Fruit fly (Drosophila melanogaster) whole organism, embryonic: ENCODE data around the gene RpS5b.

ENCODE experiments used
- CG1603 ChIP-seq: fragments of 200-800 bp; sonication (Bioruptor generic); optimal IDR thresholded peaks from 2 replicates; lab custom pipeline; 2019; ENCODE audit warnings: missing biosample characterization, mild to moderate bottlenecking, missing genetic modification characterization, moderate library complexity
- CG4854 ChIP-seq: fragments of 200-800 bp; sonication (Bioruptor generic); optimal IDR thresholded peaks from 2 replicates; lab custom pipeline; 2016; ENCODE audit warnings: missing biosample characterization, missing genetic modification characterization, inconsistent platforms
- CG6813 ChIP-seq: fragments of 200-800 bp; sonication (Bioruptor generic); optimal IDR thresholded peaks from 2 replicates; lab custom pipeline; 2017; ENCODE audit warnings: missing biosample characterization, missing genetic modification characterization, mild to moderate bottlenecking, moderate library complexity, missing genetic modification reagents
- CG7372 ChIP-seq: fragments of 200-800 bp; sonication (Bioruptor generic); IDR thresholded peaks from 2 replicates; pipeline ENCODE4 v1.3.6; 2022; ENCODE audit warnings: missing biosample characterization, missing genetic modification characterization
- Fer3 ChIP-seq: fragments of 200-800 bp; sonication (Bioruptor generic); optimal IDR thresholded peaks from 2 replicates; lab custom pipeline; 2018; ENCODE audit warnings: missing biosample characterization, mild to moderate bottlenecking, missing genetic modification characterization, moderate library complexity
- Jarid2 ChIP-seq: fragments of 200-800 bp; sonication (Bioruptor generic); optimal IDR thresholded peaks from 3 replicates; lab custom pipeline; 2017; ENCODE audit warnings: mild to moderate bottlenecking, missing biosample characterization, missing genetic modification reagents, missing genetic modification characterization
- PHDP ChIP-seq: fragments of 200-800 bp; sonication (Bioruptor generic); optimal IDR thresholded peaks from 3 replicates; lab custom pipeline; 2018; ENCODE audit warnings: missing biosample characterization, mild to moderate bottlenecking, missing genetic modification characterization, moderate library complexity
- bowl ChIP-seq: fragments of 200-800 bp; sonication (Bioruptor generic); IDR thresholded peaks from 2 replicates; pipeline ENCODE4 v1.3.6; 2022; ENCODE audit warnings: missing biosample characterization, missing genetic modification characterization
- dpn ChIP-seq, 2 experiments: fragments of 200-800 bp; sonication (Bioruptor generic); optimal IDR thresholded peaks; 3 replicates each; lab custom pipeline; 2016; ENCODE audit warnings: missing biosample characterization in 2 of 2, missing genetic modification characterization in 2 of 2
- gsb ChIP-seq: fragments of 200-800 bp; sonication (Bioruptor generic); IDR thresholded peaks from 2 replicates; pipeline ENCODE4 v1.3.6; 2022; ENCODE audit warnings: missing biosample characterization, missing genetic modification characterization
- knrl ChIP-seq: fragments of 200-800 bp; sonication (Bioruptor generic); IDR thresholded peaks from 3 replicates; pipeline ENCODE4 v1.3.6; 2022; ENCODE audit warnings: missing biosample characterization, missing genetic modification characterization; ENCODE audit not compliant: partially characterized antibody
- tio ChIP-seq: fragments of 200-800 bp; sonication (Bioruptor generic); optimal IDR thresholded peaks from 2 replicates; lab custom pipeline; 2017; ENCODE audit warnings: missing biosample characterization, missing genetic modification characterization, inconsistent platforms

DNA sequence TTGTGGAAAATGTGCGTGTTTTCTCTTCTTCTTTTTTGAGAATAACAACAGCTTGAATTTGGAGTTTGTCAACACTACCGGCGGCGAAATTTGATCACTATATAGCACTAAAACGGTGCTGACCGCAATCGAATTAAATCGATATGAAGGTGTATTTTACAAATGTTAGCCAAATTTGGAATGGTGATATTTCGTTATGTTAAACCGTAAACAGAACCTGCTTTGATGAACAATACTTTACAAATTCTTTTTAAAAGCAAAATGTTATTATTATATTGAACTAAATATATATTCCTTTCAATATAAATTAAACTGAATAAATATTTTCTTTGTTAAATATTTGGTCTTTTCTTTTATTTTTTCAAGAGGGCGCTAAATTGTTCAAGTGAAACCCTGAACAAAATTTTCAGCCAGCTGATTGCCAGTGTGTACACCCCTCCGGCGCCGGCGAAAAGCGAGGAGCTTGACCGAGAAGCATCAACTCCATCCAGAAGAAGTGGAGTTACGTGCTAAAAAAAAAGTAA, 15.3 kb downstream of the RpS5b start, which contains the start of the genes Rrp6, CG33331 and CG33332:
- peak; percentile 50 for TF ChIP-seq knrl (GFP tag; lab: Robert Waterston, UW)
- peak; percentile 31 for TF ChIP-seq CG4854 (GFP tag; lab: Kevin White, UChicago)
- no peak for TF ChIP-seq Jarid2 (GFP tag; lab: Kevin White, UChicago)
- TF ChIP-seq PHDP = peak; percentile 71
- peak; percentile 69 for TF ChIP-seq Fer3 (tag; lab: Kevin White, UChicago)
- peak; percentile 67 to 80 for TF ChIP-seq dpn (GFP tag; optimal IDR thresholded peaks at IDR 0.05; lab: Kevin White, UChicago)
- TF ChIP-seq CG7372 = peak; percentile 48; the same call in 1 of the 2 replicates
- no peak for TF ChIP-seq tio
- peak; percentile 69 for TF ChIP-seq CG1603 (tag; lab: Kevin White, UChicago)
- TF ChIP-seq CG6813 = no peak
- no peak for TF ChIP-seq bowl
- no peak for TF ChIP-seq gsb (GFP tag; lab: Robert Waterston, UW)
